Worm (Caenorhabditis elegans): ENCODE results near the gene srd-48.

DNA sequence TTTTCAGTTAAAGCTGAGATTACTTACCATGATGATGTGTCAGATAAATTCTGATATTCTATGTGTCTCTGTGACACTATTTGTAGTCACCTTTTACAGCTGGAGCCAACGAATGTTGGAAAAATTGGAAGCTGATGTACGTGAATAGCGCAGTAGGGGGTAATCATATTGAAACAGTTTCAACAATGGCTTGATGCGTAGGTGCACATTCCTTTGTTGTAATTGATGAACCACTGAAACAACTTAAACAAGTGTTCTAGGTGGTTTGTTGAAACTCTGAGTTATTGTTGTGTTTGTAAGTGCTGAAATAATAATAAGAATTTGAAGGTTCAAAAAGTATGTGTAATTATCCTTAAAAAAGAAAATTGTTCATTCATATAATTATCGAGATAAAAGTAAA, 20.7 kb downstream of the srd-48 start, which contains the start of gene nspc-12:
- TF ChIP-seq fos-1 (tag; optimal IDR thresholded peaks at IDR 0.05) (no peak), nhr-11 (tag; optimal IDR thresholded peaks at IDR 0.05) (no peak), ama-1 (optimal IDR thresholded peaks at IDR 0.05) (no peak), pqm-1 (tag; optimal IDR thresholded peaks at IDR 0.05) (no peak), mdl-1 (tag; optimal IDR thresholded peaks at IDR 0.05) (no peak), nhr-237 (tag; optimal IDR thresholded peaks at IDR 0.05) (no peak), fkh-10 (GFP tag; optimal IDR thresholded peaks at IDR 0.05) (no peak), ztf-4 (tag; optimal IDR thresholded peaks at IDR 0.05) (no peak), zag-1 (tag; optimal IDR thresholded peaks at IDR 0.05) (no peak), snpc-4 (tag; optimal IDR thresholded peaks at IDR 0.05) (no peak), egl-27 (tag; optimal IDR thresholded peaks at IDR 0.05) (no peak)

All from whole organism, L3 larva.